Worm (Caenorhabditis elegans) whole organism, L3 larva: ENCODE data around the gene kel-1.

Experiments used
- R02D3.7 ChIP-seq: fragments of 150-350 bp; optimal IDR thresholded peaks from 2 replicates; lab custom pipeline; 2014; ENCODE audit warnings: missing biosample characterization, missing genetic modification characterization
- elt-2 ChIP-seq: sonication (generic microtip); optimal IDR thresholded peaks from 2 replicates; lab custom pipeline; 2016; ENCODE audit warnings: missing genetic modification reagents, mild to moderate bottlenecking, missing genetic modification characterization, missing compliant biosample characterization
- fos-1 ChIP-seq: fragments of 150-350 bp; optimal IDR thresholded peaks from 2 replicates; lab custom pipeline; 2014; ENCODE audit warnings: missing biosample characterization, missing genetic modification characterization
- lin-39 ChIP-seq: fragments of 150-350 bp; optimal IDR thresholded peaks from 2 replicates; lab custom pipeline; 2018; ENCODE audit warnings: missing biosample characterization, missing genetic modification reagents, missing genetic modification characterization
- mdl-1 ChIP-seq: fragments of 150-350 bp; optimal IDR thresholded peaks from 2 replicates; lab custom pipeline; 2014; ENCODE audit warnings: missing biosample characterization, missing genetic modification characterization
- nfya-1 ChIP-seq: sonication (generic microtip); optimal IDR thresholded peaks from 2 replicates; lab custom pipeline; 2017; ENCODE audit warnings: missing genetic modification characterization, mild to moderate bottlenecking, missing compliant biosample characterization, antibody characterized with exemption, moderate library complexity; ENCODE audit not compliant: insufficient read depth
- nhr-237 ChIP-seq: fragments of 150-350 bp; optimal IDR thresholded peaks from 2 replicates; lab custom pipeline; 2014; ENCODE audit warnings: missing biosample characterization, missing genetic modification characterization
- tbx-2 ChIP-seq: sonication (generic microtip); optimal IDR thresholded peaks from 2 replicates; lab custom pipeline; 2016; ENCODE audit warnings: mild to moderate bottlenecking, missing genetic modification characterization, missing compliant biosample characterization

ce11 chrII:11722164-11722563, 33.4 kb downstream of the kel-1 start:
- no peak for TF ChIP-seq R02D3.7 (tag; lab: Kevin White, UChicago)
- no peak for TF ChIP-seq nfya-1 (tag; lab: Kevin White, UChicago)
- no peak for TF ChIP-seq fos-1 (tag; lab: Kevin White, UChicago)
- TF ChIP-seq elt-2 (tag; lab: Kevin White, UChicago) = no peak
- TF ChIP-seq mdl-1 (tag; lab: Kevin White, UChicago) = no peak
- TF ChIP-seq lin-39 (tag; lab: Kevin White, UChicago) = no peak
- no peak for TF ChIP-seq tbx-2
- TF ChIP-seq nhr-237 (tag; lab: Kevin White, UChicago) = no peak
